Fruit fly (Drosophila melanogaster) whole organism, embryonic: ENCODE data around the gene CG13724.
A peak's percentile ranks its signal among the peaks of the same experiment; 100 is the strongest.

Experiments used
- Asciz ChIP-seq: fragments of 200-800 bp; sonication (Bioruptor generic); optimal IDR thresholded peaks from 2 replicates; lab custom pipeline; 2017; ENCODE audit warnings: missing biosample characterization, mild to moderate bottlenecking, missing genetic modification characterization, missing genetic modification reagents
- Atf3 ChIP-seq: fragments of 200-800 bp; sonication (Bioruptor generic); optimal IDR thresholded peaks from 3 replicates; lab custom pipeline; 2016; ENCODE audit warnings: missing biosample characterization, missing genetic modification characterization
- CG10267 ChIP-seq: fragments of 200-800 bp; sonication (Bioruptor generic); optimal IDR thresholded peaks from 2 replicates; lab custom pipeline; 2018; ENCODE audit warnings: missing biosample characterization, mild to moderate bottlenecking, missing genetic modification characterization, moderate library complexity
- CG10462 ChIP-seq: fragments of 200-800 bp; sonication (Bioruptor generic); optimal IDR thresholded peaks from 2 replicates; lab custom pipeline; 2016; ENCODE audit warnings: missing biosample characterization, missing genetic modification characterization
- CG11085 ChIP-seq: fragments of 200-800 bp; sonication (Bioruptor generic); IDR thresholded peaks from 2 replicates; pipeline ENCODE4 v1.3.6; 2022; ENCODE audit warnings: missing biosample characterization, missing genetic modification characterization
- CG14860 ChIP-seq: fragments of 200-800 bp; sonication (Bioruptor generic); IDR thresholded peaks from 3 replicates; pipeline ENCODE4 v1.3.6; 2022; ENCODE audit warnings: missing biosample characterization, missing genetic modification characterization; ENCODE audit not compliant: partially characterized antibody
- CG15073 ChIP-seq: fragments of 200-800 bp; sonication (Bioruptor generic); optimal IDR thresholded peaks from 2 replicates; lab custom pipeline; 2016; ENCODE audit warnings: missing biosample characterization, missing genetic modification characterization
- CG15269 ChIP-seq: fragments of 200-800 bp; sonication (Bioruptor generic); optimal IDR thresholded peaks from 2 replicates; lab custom pipeline; 2018; ENCODE audit warnings: missing biosample characterization, mild to moderate bottlenecking, missing genetic modification characterization, moderate library complexity
- CG15696 ChIP-seq: fragments of 200-800 bp; sonication (Bioruptor generic); optimal IDR thresholded peaks from 2 replicates; lab custom pipeline; 2019; ENCODE audit warnings: missing biosample characterization, mild to moderate bottlenecking, missing genetic modification characterization, moderate library complexity
- CG31224 ChIP-seq: fragments of 200-800 bp; sonication (Bioruptor generic); IDR thresholded peaks from 2 replicates; pipeline ENCODE4 v1.3.6; 2022; ENCODE audit warnings: missing biosample characterization, missing genetic modification characterization
- CG4730 ChIP-seq: fragments of 200-800 bp; sonication (Bioruptor generic); IDR thresholded peaks from 2 replicates; pipeline ENCODE4 v1.3.6; 2022; ENCODE audit warnings: missing biosample characterization, missing genetic modification characterization
- CG6654 ChIP-seq: fragments of 200-800 bp; sonication (Bioruptor generic); optimal IDR thresholded peaks from 2 replicates; lab custom pipeline; 2017; ENCODE audit warnings: missing biosample characterization, mild to moderate bottlenecking, missing genetic modification characterization
- CG7745 ChIP-seq: fragments of 200-800 bp; sonication (Bioruptor generic); optimal IDR thresholded peaks from 2 replicates; lab custom pipeline; 2018; ENCODE audit warnings: missing biosample characterization, mild to moderate bottlenecking, missing genetic modification characterization, moderate library complexity
- CG7928 ChIP-seq: fragments of 200-800 bp; sonication (Bioruptor generic); optimal IDR thresholded peaks from 2 replicates; lab custom pipeline; 2017; ENCODE audit warnings: missing biosample characterization, mild to moderate bottlenecking, missing genetic modification characterization
- CG8924 ChIP-seq: fragments of 200-800 bp; optimal IDR thresholded peaks from 3 replicates; lab custom pipeline; 2019; ENCODE audit warnings: missing biosample characterization, mild to moderate bottlenecking, missing genetic modification characterization, moderate library complexity
- CkIIα-i1 ChIP-seq: fragments of 200-800 bp; sonication (Bioruptor generic); IDR thresholded peaks from 2 replicates; pipeline ENCODE4 v1.3.6; 2022; ENCODE audit warnings: missing biosample characterization, missing genetic modification characterization
- Doc3 ChIP-seq: fragments of 200-800 bp; sonication (Bioruptor generic); IDR thresholded peaks from 3 replicates; pipeline ENCODE4 v1.3.6; 2022; ENCODE audit warnings: missing biosample characterization, missing genetic modification characterization; ENCODE audit not compliant: partially characterized antibody
- ERR ChIP-seq: fragments of 200-800 bp; sonication (Bioruptor generic); optimal IDR thresholded peaks from 2 replicates; lab custom pipeline; 2016; ENCODE audit warnings: missing biosample characterization, missing genetic modification characterization
- Eip74EF ChIP-seq, 2 experiments: fragments of 200-800 bp in 1 of 2; fragments of >200 bp in 1 of 2; sonication (Bioruptor generic) in 1 of 2; optimal IDR thresholded peaks; 2 replicates each; lab custom pipeline; 2017 to 2019; ENCODE audit warnings: missing biosample characterization in 2 of 2, missing genetic modification characterization in 2 of 2, mild to moderate bottlenecking in 1 of 2, moderate library complexity in 1 of 2
- HHEX ChIP-seq: fragments of 200-800 bp; sonication (Bioruptor generic); optimal IDR thresholded peaks from 3 replicates; lab custom pipeline; 2017; ENCODE audit warnings: missing biosample characterization, mild to moderate bottlenecking, missing genetic modification characterization, missing genetic modification reagents
- MTF-1 ChIP-seq: fragments of 200-800 bp; sonication (Bioruptor generic); optimal IDR thresholded peaks from 2 replicates; lab custom pipeline; 2018; ENCODE audit warnings: missing biosample characterization, mild to moderate bottlenecking, missing genetic modification characterization, borderline replicate concordance
- Meics ChIP-seq: fragments of 200-800 bp; sonication (Bioruptor generic); optimal IDR thresholded peaks from 2 replicates; lab custom pipeline; 2017; ENCODE audit warnings: missing biosample characterization, mild to moderate bottlenecking, missing genetic modification characterization
- NC2α ChIP-seq: fragments of 200-800 bp; sonication (Bioruptor generic); optimal IDR thresholded peaks from 2 replicates; lab custom pipeline; 2016; ENCODE audit warnings: missing biosample characterization, missing genetic modification characterization
- NK7.1 ChIP-seq: fragments of 200-800 bp; sonication (Bioruptor generic); optimal IDR thresholded peaks from 3 replicates; lab custom pipeline; 2016; ENCODE audit warnings: missing biosample characterization, missing genetic modification characterization
- ac ChIP-seq: fragments of 200-800 bp; sonication (Bioruptor generic); optimal IDR thresholded peaks from 3 replicates; lab custom pipeline; 2017; ENCODE audit warnings: missing biosample characterization, mild to moderate bottlenecking, missing genetic modification characterization
- al ChIP-seq: fragments of 200-800 bp; sonication (Bioruptor generic); IDR thresholded peaks from 2 replicates; pipeline ENCODE4 v1.3.6; 2022; ENCODE audit warnings: missing biosample characterization, missing genetic modification characterization
- bbx ChIP-seq: fragments of 200-800 bp; sonication (Bioruptor generic); IDR thresholded peaks from 2 replicates; pipeline ENCODE4 v1.3.6; 2022; ENCODE audit warnings: missing biosample characterization, missing genetic modification characterization; ENCODE audit not compliant: partially characterized antibody
- bcd ChIP-seq: fragments of 200-800 bp; sonication (Bioruptor generic); optimal IDR thresholded peaks from 2 replicates; lab custom pipeline; 2017; ENCODE audit warnings: missing biosample characterization, mild to moderate bottlenecking, missing genetic modification characterization
- ci ChIP-seq: fragments of 200-800 bp; sonication (Bioruptor generic); IDR thresholded peaks from 3 replicates; pipeline ENCODE4 v1.3.6; 2022; ENCODE audit warnings: missing biosample characterization, missing genetic modification characterization
- cwo ChIP-seq: fragments of 200-800 bp; sonication (Bioruptor generic); optimal IDR thresholded peaks from 3 replicates; lab custom pipeline; 2017; ENCODE audit warnings: missing biosample characterization, missing genetic modification characterization, mild to moderate bottlenecking, moderate library complexity, missing genetic modification reagents
- da ChIP-seq: fragments of 200-800 bp; sonication (Bioruptor generic); optimal IDR thresholded peaks from 2 replicates; lab custom pipeline; 2016; ENCODE audit warnings: missing biosample characterization, missing genetic modification characterization
- dimm ChIP-seq: fragments of 200-800 bp; sonication (Bioruptor generic); IDR thresholded peaks from 2 replicates; pipeline ENCODE4 v1.3.6; 2022; ENCODE audit warnings: missing biosample characterization, missing genetic modification characterization
- fu2 ChIP-seq: fragments of 200-800 bp; sonication (Bioruptor generic); optimal IDR thresholded peaks from 2 replicates; lab custom pipeline; 2016; ENCODE audit warnings: missing biosample characterization, missing genetic modification characterization
- hbn ChIP-seq: fragments of 200-800 bp; sonication (Bioruptor generic); IDR thresholded peaks from 2 replicates; pipeline ENCODE4 v1.3.6; 2022; ENCODE audit warnings: missing biosample characterization, missing genetic modification characterization; ENCODE audit not compliant: partially characterized antibody
- her ChIP-seq: fragments of 200-800 bp; sonication (Bioruptor generic); optimal IDR thresholded peaks from 2 replicates; lab custom pipeline; 2016; ENCODE audit warnings: missing biosample characterization, missing genetic modification characterization
- mld ChIP-seq: fragments of 200-800 bp; sonication (Bioruptor generic); IDR thresholded peaks from 3 replicates; pipeline ENCODE4 v1.3.6; 2022; ENCODE audit warnings: missing biosample characterization, missing genetic modification characterization; ENCODE audit not compliant: partially characterized antibody
- pfk ChIP-seq: fragments of 200-800 bp; sonication (Bioruptor generic); optimal IDR thresholded peaks from 2 replicates; lab custom pipeline; 2018; ENCODE audit warnings: missing biosample characterization, mild to moderate bottlenecking, missing genetic modification characterization, moderate library complexity
- sens ChIP-seq: fragments of 200-800 bp; sonication (Bioruptor generic); peaks from one replicate; lab custom pipeline; 2016; ENCODE audit warnings: missing biosample characterization, missing genetic modification characterization
- slou ChIP-seq: fragments of 200-800 bp; sonication (Bioruptor generic); optimal IDR thresholded peaks from 3 replicates; lab custom pipeline; 2016; ENCODE audit warnings: missing biosample characterization, missing genetic modification characterization
- sna ChIP-seq: fragments of 200-800 bp; sonication (Bioruptor generic); IDR thresholded peaks from 2 replicates; pipeline ENCODE4 v1.3.6; 2022; ENCODE audit warnings: missing biosample characterization, missing genetic modification characterization; ENCODE audit not compliant: partially characterized antibody
- tap ChIP-seq: fragments of 200-800 bp; optimal IDR thresholded peaks from 3 replicates; lab custom pipeline; 2019; ENCODE audit warnings: missing biosample characterization, mild to moderate bottlenecking, missing genetic modification characterization, moderate library complexity
- tin ChIP-seq: fragments of 200-800 bp; sonication (Bioruptor generic); optimal IDR thresholded peaks from 3 replicates; lab custom pipeline; 2016; ENCODE audit warnings: missing biosample characterization, missing genetic modification characterization

The CG13724 gene

DNA sequence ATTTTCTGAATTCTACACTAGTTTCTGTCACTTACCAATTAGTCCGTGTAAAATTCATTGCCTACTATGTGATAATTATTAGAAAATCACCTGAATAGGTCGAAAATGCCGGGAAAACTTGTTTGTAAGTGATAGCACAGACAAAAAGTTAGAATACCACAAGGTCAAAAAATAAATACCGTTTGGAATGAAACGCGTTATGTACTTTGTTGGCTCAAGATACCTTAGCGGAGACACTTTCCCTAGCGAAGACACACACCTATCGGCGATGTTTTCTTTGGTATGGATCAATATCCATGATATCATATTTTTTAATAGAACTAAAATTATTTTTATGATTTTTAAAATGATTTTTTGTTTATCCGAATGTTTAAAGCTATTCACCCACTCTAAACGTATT, 16.5 kb downstream of the CG13724 start, which contains the start of gene CG6479 (continued):
- TF ChIP-seq Meics (GFP tag; lab: Kevin White, UChicago) = no peak
- TF ChIP-seq al (GFP tag; lab: Robert Waterston, UW) = no peak
- no peak for TF ChIP-seq Atf3 (GFP tag; lab: Kevin White, UChicago)
- TF ChIP-seq fu2 (GFP tag; lab: Kevin White, UChicago) = no peak
- TF ChIP-seq ERR (GFP tag; lab: Kevin White, UChicago) = no peak
- TF ChIP-seq mld (GFP tag; lab: Robert Waterston, UW) = no peak
- no peak for TF ChIP-seq CG31224 (GFP tag; lab: Robert Waterston, UW)
- no peak for TF ChIP-seq Doc3 (GFP tag; lab: Robert Waterston, UW)
- no peak for TF ChIP-seq NK7.1
- TF ChIP-seq dimm = no peak
- no peak for TF ChIP-seq da
- TF ChIP-seq sens = no peak
- peak; percentile 28; the same call in 1 of the 2 replicates for TF ChIP-seq hbn (GFP tag; lab: Robert Waterston, UW)
- no peak for TF ChIP-seq her (GFP tag; lab: Kevin White, UChicago)
- TF ChIP-seq bbx = no peak
- TF ChIP-seq CG7745 (tag; lab: Kevin White, UChicago) = no peak
- no peak for TF ChIP-seq CG10267 (tag; lab: Kevin White, UChicago)
- TF ChIP-seq tap (tag; lab: Kevin White, UChicago) = no peak
- TF ChIP-seq CG6654 (GFP tag; lab: Kevin White, UChicago) = no peak
- TF ChIP-seq NC2α (GFP tag; lab: Kevin White, UChicago) = no peak
- no peak for TF ChIP-seq pfk
- no peak for TF ChIP-seq CG14860 (GFP tag; lab: Robert Waterston, UW)
- no peak for TF ChIP-seq HHEX (GFP tag; lab: Kevin White, UChicago)
- TF ChIP-seq CG11085 (GFP tag; lab: Robert Waterston, UW) = no peak
- no peak for TF ChIP-seq CG15073
- TF ChIP-seq CG15696 (tag; lab: Kevin White, UChicago) = no peak
- TF ChIP-seq Asciz (GFP tag; lab: Kevin White, UChicago) = no peak
- TF ChIP-seq MTF-1 (GFP tag; lab: Kevin White, UChicago) = no peak
- TF ChIP-seq CG15269 (tag; lab: Kevin White, UChicago) = no peak
- no peak for TF ChIP-seq tin (GFP tag; lab: Kevin White, UChicago)
- no peak for TF ChIP-seq sna (GFP tag; lab: Robert Waterston, UW)
- no peak for TF ChIP-seq CG4730 (GFP tag; lab: Robert Waterston, UW)
- no peak for TF ChIP-seq ci (GFP tag; lab: Robert Waterston, UW)
- no peak for TF ChIP-seq CG10462 (GFP tag; lab: Kevin White, UChicago)
- no peak for TF ChIP-seq slou (GFP tag; lab: Kevin White, UChicago)
- TF ChIP-seq Eip74EF (GFP tag; optimal IDR thresholded peaks at IDR 0.05; lab: Kevin White, UChicago) = no peak
- no peak for TF ChIP-seq CG8924
- TF ChIP-seq ac = no peak
- no peak for TF ChIP-seq CG7928 (GFP tag; lab: Kevin White, UChicago)
- peak; percentile 3 for TF ChIP-seq bcd (GFP tag; lab: Kevin White, UChicago)
- TF ChIP-seq cwo = no peak
- no peak for TF ChIP-seq CkIIα-i1 (GFP tag; lab: Robert Waterston, UW)
